Worm (Caenorhabditis elegans) whole organism, midembryonic: Measurements from ENCODE around the gene Y46G5A.28.

ENCODE experiments used
- cog-1 ChIP-seq: sonication (generic microtip); optimal IDR thresholded peaks from 2 replicates; lab custom pipeline; 2016; ENCODE audit warnings: missing genetic modification characterization, missing compliant biosample characterization
- med-1 ChIP-seq: sonication (generic microtip); optimal IDR thresholded peaks from 2 replicates; lab custom pipeline; 2017; ENCODE audit warnings: missing genetic modification characterization, mild to moderate bottlenecking, missing compliant biosample characterization, antibody characterized with exemption, missing genetic modification reagents; ENCODE audit not compliant: insufficient read depth
- ref-1 ChIP-seq: fragments of 200-800 bp; sonication (Bioruptor generic); conservative IDR thresholded peaks from 2 replicates; pipeline ENCODE4 v1.3.6; 2022; ENCODE audit warnings: missing genetic modification reagents, missing genetic modification characterization, missing compliant biosample characterization
- ztf-29 ChIP-seq: fragments of 200-800 bp; sonication (Bioruptor generic); IDR thresholded peaks from 2 replicates; pipeline ENCODE4 v1.3.6; 2022; ENCODE audit warnings: missing genetic modification reagents, missing genetic modification characterization, missing compliant biosample characterization

ce11 chrII:12805765-12806384, 44.4 kb upstream of the Y46G5A.28 start:
- TF ChIP-seq med-1 (GFP tag; lab: Kevin White, UChicago), result no peak
- TF ChIP-seq ztf-29 (GFP tag; lab: Robert Waterston, UW), result no peak
- no peak for TF ChIP-seq ref-1
- TF ChIP-seq cog-1, result no peak
